Worm (Caenorhabditis elegans): ENCODE data around the gene lin-49.
A peak's percentile ranks its signal among the peaks of the same experiment; 100 is the strongest.

lin-49 gene

DNA sequence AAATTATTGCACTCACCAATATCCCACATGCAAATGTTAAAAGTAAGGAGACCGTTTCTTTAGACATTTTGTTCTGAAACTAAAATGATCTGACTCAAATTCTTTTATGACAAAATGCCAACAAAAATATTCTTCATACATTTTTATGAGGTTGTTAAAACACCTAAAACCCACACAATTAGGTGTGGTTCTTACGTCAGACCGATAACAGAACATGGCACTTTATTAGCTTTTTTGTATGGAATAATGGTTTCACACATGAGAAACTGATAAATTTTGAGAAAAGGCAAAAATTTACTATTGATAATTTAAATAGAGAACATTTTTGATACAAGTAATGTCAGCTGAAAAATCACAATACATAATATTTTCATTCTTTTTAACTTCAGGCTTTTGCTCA, 33.1 kb downstream of the lin-49 start, which contains the start of gene C49C8.5:
C49C8.5 (minus strand) TSS at position 73 of the 400 bp plus-strand sequence.
- no peak for TF ChIP-seq C38D4.7 (GFP tag; optimal IDR thresholded peaks at IDR 0.05)
- TF ChIP-seq nhr-232 (tag; optimal IDR thresholded peaks at IDR 0.05), result no peak
- no peak for TF ChIP-seq pqm-1 (tag; optimal IDR thresholded peaks at IDR 0.05)
- TF ChIP-seq pha-2 (tag; optimal IDR thresholded peaks at IDR 0.05), result no peak
- no peak for TF ChIP-seq zip-5 (tag; optimal IDR thresholded peaks at IDR 0.05)
- TF ChIP-seq odd-2 (tag; optimal IDR thresholded peaks at IDR 0.05), result no peak
- TF ChIP-seq pha-4 (tag; optimal IDR thresholded peaks at IDR 0.05), result no peak
- TF ChIP-seq dve-1 (tag; optimal IDR thresholded peaks at IDR 0.05), result no peak
- no peak for TF ChIP-seq gmeb-2 (tag; optimal IDR thresholded peaks at IDR 0.05)
- no peak for TF ChIP-seq fkh-10 (GFP tag; optimal IDR thresholded peaks at IDR 0.05)

- TF ChIP-seq dve-1 (tag; optimal IDR thresholded peaks at IDR 0.05), result no peak
- no peak for TF ChIP-seq ceh-14 (tag; optimal IDR thresholded peaks at IDR 0.05)
- no peak for TF ChIP-seq nhr-11 (tag; optimal IDR thresholded peaks at IDR 0.05)
- TF ChIP-seq unc-3 (GFP tag; conservative IDR thresholded peaks at IDR 0.05), result no peak
- TF ChIP-seq unc-3 (tag; optimal IDR thresholded peaks at IDR 0.05), result no peak
- TF ChIP-seq ahr-1 (tag; optimal IDR thresholded peaks at IDR 0.05), result no peak
- TF ChIP-seq hlh-30 (tag; optimal IDR thresholded peaks at IDR 0.05; ENCODE audit: insufficient read depth), result peak; percentile 6
Measured at ce11 chrIV:8654115-8654628, 33.7 kb downstream of the lin-49 start, which contains the start of gene C49C8.1. Gene C49C8.1, plus strand, starts transcription at chrIV:8654578.

DNA sequence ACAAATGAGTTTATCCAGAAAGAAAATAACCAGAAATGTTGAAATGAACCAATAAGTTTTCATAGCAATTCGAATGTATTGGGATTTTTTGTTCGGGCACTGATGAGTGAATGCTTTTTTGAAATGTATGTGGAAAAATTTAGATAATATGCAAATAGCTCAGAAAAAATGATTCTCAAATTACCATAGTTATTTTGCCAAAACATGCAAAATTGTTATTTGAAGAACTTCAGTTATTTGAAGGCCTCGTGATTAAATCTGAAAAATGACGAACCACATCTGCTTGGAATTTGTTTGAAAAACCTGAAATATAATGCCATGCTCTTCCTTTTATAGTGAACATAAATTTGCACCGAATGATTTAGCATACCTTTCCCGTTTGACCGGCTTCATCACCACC, 37.6 kb downstream of the lin-49 start, which contains the start of gene C49C8.6:
C49C8.6 (minus strand) TSS at position 101 of the 400 bp plus-strand sequence.
- TF ChIP-seq hlh-6 (tag; optimal IDR thresholded peaks at IDR 0.05), result no peak
- no peak for TF ChIP-seq fkh-10 (GFP tag; optimal IDR thresholded peaks at IDR 0.05)
- no peak for TF ChIP-seq C08G9.2 (tag; optimal IDR thresholded peaks at IDR 0.05)
- no peak for TF ChIP-seq sox-2 (GFP tag; IDR thresholded peaks at IDR 0.05)
- no peak for TF ChIP-seq lin-11 (tag; optimal IDR thresholded peaks at IDR 0.05)
- TF ChIP-seq madf-2 (tag; optimal IDR thresholded peaks at IDR 0.05), result no peak
- no peak for TF ChIP-seq ama-1 (optimal IDR thresholded peaks at IDR 0.05)

DNA sequence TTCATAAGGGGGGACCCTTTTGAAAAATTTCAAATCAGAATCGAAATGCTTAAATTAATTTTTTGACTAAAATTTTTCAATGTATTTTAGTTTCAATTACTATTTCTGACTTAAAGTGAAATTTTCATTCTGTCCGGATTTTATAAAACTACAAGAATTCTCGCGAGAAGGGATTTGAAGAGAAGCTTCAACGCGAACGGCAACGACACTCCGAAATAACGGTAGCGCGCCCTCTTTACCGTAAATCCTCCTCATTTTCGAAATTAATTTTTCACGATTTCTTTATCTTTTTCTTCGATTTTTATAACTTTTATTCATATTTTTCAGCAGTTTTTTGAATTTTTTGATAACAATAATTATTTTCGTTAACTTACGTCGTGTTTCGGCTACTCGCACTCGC, 45.3 kb downstream of the lin-49 start:
- TF ChIP-seq ceh-19 (GFP tag; optimal IDR thresholded peaks at IDR 0.05), result no peak
- no peak for TF ChIP-seq unc-42 (tag; optimal IDR thresholded peaks at IDR 0.05)
- no peak for TF ChIP-seq hlh-13 (GFP tag; optimal IDR thresholded peaks at IDR 0.05)
- TF ChIP-seq ceh-45 (GFP tag; IDR thresholded peaks at IDR 0.05), result no peak
- no peak for TF ChIP-seq ceh-14 (tag; optimal IDR thresholded peaks at IDR 0.05)
- no peak for TF ChIP-seq hlh-15 (tag; optimal IDR thresholded peaks at IDR 0.05)
- TF ChIP-seq C38D4.7 (GFP tag; optimal IDR thresholded peaks at IDR 0.05), result no peak
- TF ChIP-seq C08G9.2 (tag; optimal IDR thresholded peaks at IDR 0.05), result no peak
- TF ChIP-seq elt-4 (tag; optimal IDR thresholded peaks at IDR 0.05), result no peak
- no peak for TF ChIP-seq unc-3 (GFP tag; conservative IDR thresholded peaks at IDR 0.05)
- no peak for TF ChIP-seq unc-3 (tag; optimal IDR thresholded peaks at IDR 0.05)
- no peak for TF ChIP-seq K09A11.1 (tag; optimal IDR thresholded peaks at IDR 0.05; ENCODE audit: insufficient read depth)

DNA sequence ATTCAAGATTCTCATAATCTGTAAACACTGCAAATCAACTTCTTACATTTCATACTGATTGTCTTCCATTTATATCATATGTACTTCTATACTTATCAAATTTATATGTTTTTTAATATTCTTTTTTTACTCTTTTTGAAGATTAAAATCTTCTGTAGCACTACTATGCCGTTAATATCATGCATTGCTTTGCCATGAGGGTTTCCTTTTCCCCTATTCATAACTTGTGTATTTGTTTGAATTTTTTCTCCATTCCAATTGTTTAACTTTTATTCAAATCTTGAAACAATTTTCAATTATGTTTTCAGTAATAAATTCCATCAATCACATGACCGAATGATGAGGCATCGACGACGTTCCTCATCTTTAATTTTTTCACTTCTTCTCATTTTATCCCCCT, 48.2 kb downstream of the lin-49 start, which contains the start of gene cdh-5:
cdh-5 (plus strand) TSS at position 301 of the 400 bp plus-strand sequence.
- TF ChIP-seq tbx-2 (tag; optimal IDR thresholded peaks at IDR 0.05) (no peak), ceh-34 (tag; optimal IDR thresholded peaks at IDR 0.05) (no peak)

- TF ChIP-seq hlh-15 (tag; optimal IDR thresholded peaks at IDR 0.05) (no peak), K09A11.1 (tag; optimal IDR thresholded peaks at IDR 0.05; ENCODE audit: insufficient read depth) (no peak), ceh-34 (tag; optimal IDR thresholded peaks at IDR 0.05) (no peak), unc-55 (GFP tag; optimal IDR thresholded peaks at IDR 0.05) (no peak), C38D4.7 (GFP tag; optimal IDR thresholded peaks at IDR 0.05) (no peak), fkh-10 (GFP tag; optimal IDR thresholded peaks at IDR 0.05) (no peak), eyg-1 (tag; optimal IDR thresholded peaks at IDR 0.05) (no peak), unc-42 (tag; optimal IDR thresholded peaks at IDR 0.05) (no peak), T23F11.4 (GFP tag; optimal IDR thresholded peaks at IDR 0.05) (no peak), lim-6 (tag; optimal IDR thresholded peaks at IDR 0.05) (no peak), dmd-4 (tag; optimal IDR thresholded peaks at IDR 0.05; ENCODE audit: borderline replicate concordance) (no peak), fkh-6 (tag; optimal IDR thresholded peaks at IDR 0.05) (no peak), syd-9 (tag; optimal IDR thresholded peaks at IDR 0.05) (no peak), fax-1 (tag; optimal IDR thresholded peaks at IDR 0.05) (no peak), rnt-1 (tag; optimal IDR thresholded peaks at IDR 0.05) (no peak), ceh-22 (tag; optimal IDR thresholded peaks at IDR 0.05) (no peak)
Measured at ce11 chrIV:8673733-8674375, 53.4 kb downstream of the lin-49 start.

Measured in whole organism, late embryonic.